Worm (Caenorhabditis elegans): ENCODE measurements around the gene T28A11.17.

DNA sequence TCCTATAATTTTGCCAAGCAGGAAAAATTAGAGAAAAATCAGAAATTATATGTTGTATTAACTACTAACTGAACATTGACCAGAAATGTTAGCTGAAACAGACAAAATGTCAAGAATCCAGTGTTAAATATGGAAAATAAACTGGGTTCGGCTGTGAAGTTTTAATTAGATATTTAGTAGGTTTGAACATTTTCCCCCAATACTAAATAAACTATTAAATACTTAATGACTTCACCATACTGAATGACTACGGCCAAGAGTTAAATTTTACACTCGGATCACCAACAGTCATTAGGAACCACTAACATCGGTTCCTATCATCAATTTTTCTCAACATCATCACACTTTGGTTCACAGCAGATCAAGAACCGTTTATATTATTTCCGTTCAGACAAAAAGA, 29.3 kb upstream of the T28A11.17 start:
- TF ChIP-seq mab-5 (tag; optimal IDR thresholded peaks at IDR 0.05) (no peak), elt-3 (tag; optimal IDR thresholded peaks at IDR 0.05) (no peak), flh-1 (GFP tag; optimal IDR thresholded peaks at IDR 0.05) (no peak), tbx-8 (GFP tag; optimal IDR thresholded peaks at IDR 0.05) (no peak), snpc-4 (tag; optimal IDR thresholded peaks at IDR 0.05) (no peak), zip-8 (tag; optimal IDR thresholded peaks at IDR 0.05) (no peak)
